Worm (Caenorhabditis elegans): Measurements from ENCODE around the gene clpf-1.

ce11 chrIII:3429761-3430160 lies 32.2 kb downstream of the clpf-1 start:
- TF ChIP-seq him-1 (tag; optimal IDR thresholded peaks at IDR 0.05) (no peak), dao-5 (tag; optimal IDR thresholded peaks at IDR 0.05) (no peak), W03F9.2 (tag; optimal IDR thresholded peaks at IDR 0.05) (no peak)
